Worm (Caenorhabditis elegans): ENCODE results near the gene nhr-223.
"Not testable (repeated sequence)": the region's sequence is repeated elsewhere in the genome, so short reads cannot be mapped to it uniquely, and the experiment has no call there.

nhr-223 gene

ce11 chrV:15810446-15810845 lies 14.3 kb downstream of the nhr-223 start, which contains the start of gene F54B8.1:
Gene F54B8.1 (plus strand): TSS chrV:15810746.
- TF ChIP-seq tbx-2 (tag; optimal IDR thresholded peaks at IDR 0.05) (no peak), rnt-1 (tag; optimal IDR thresholded peaks at IDR 0.05) (no peak), pha-2 (tag; optimal IDR thresholded peaks at IDR 0.05) (no peak), T23F11.4 (GFP tag; optimal IDR thresholded peaks at IDR 0.05) (no peak), ceh-24 (tag; optimal IDR thresholded peaks at IDR 0.05) (no peak), K09A11.1 (tag; optimal IDR thresholded peaks at IDR 0.05; ENCODE audit: insufficient read depth) (no peak), ama-1 (optimal IDR thresholded peaks at IDR 0.05) (no peak), npax-4 (tag; optimal IDR thresholded peaks at IDR 0.05) (no peak), ceh-18 (tag; optimal IDR thresholded peaks at IDR 0.05) (no peak), hlh-6 (tag; optimal IDR thresholded peaks at IDR 0.05) (no peak), hlh-15 (tag; optimal IDR thresholded peaks at IDR 0.05) (no peak), ref-2 (tag; optimal IDR thresholded peaks at IDR 0.05) (no peak)

DNA sequence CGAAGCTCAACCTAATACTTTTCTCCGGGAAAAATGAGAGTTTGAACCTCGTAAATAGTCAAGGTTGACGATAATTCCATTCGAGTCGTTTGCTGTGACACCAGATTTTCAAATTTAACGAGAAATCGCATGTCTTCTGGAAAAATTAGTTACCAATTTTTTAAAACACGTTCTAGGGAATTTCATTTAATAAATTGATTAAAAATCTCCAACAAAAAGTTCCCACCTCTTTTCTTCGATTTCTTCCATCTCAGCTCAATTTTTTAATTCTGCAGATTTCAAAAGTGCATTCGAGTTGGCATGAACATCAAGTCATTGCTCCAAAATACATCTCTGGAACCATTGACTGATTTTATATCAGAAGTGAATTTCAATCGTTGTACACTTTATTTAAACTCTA lies 15.8 kb downstream of the nhr-223 start, which contains the start of gene nhr-282:
Gene nhr-282 (plus strand): TSS at position 301 of the 400 bp plus-strand sequence.
- not testable (repeated sequence) for TF ChIP-seq ceh-19 (GFP tag; optimal IDR thresholded peaks at IDR 0.05); nhr-232 (tag; optimal IDR thresholded peaks at IDR 0.05); hlh-30 (tag; optimal IDR thresholded peaks at IDR 0.05; ENCODE audit: insufficient read depth)

DNA sequence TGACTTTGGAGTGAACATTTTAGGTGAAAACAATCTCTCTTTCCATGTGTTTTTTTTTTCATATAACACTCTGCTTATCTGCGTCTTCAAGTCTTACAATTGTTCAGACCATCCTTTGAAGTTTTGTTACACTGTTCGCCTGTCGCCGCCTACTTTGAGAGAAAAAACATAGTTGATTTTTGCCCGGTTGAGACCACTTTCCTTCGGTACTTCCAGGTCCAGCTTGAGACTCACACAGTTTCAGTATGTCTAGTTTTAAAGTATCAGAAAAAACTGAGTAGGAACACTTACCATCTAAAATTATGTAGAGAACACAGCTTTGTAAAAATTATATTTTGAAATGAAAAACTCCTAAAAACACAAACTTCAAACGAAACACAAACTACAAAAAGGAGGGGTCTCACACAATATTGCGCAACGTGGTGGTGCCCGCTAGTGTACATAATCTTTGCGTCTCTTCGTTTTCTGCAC lies 19.8 kb downstream of the nhr-223 start, which contains the start of the genes fbxa-69 and F54B8.4:
Gene fbxa-69 (minus strand): TSS at position 10 of the 471 bp plus-strand sequence.
Gene F54B8.4 (plus strand): TSS at position 421 of the 471 bp plus-strand sequence.
- TF ChIP-seq tbx-7 (tag; optimal IDR thresholded peaks at IDR 0.05) (no peak), ceh-2 (tag; optimal IDR thresholded peaks at IDR 0.05) (no peak), hlh-8 (tag; optimal IDR thresholded peaks at IDR 0.05) (no peak), ceh-18 (tag; optimal IDR thresholded peaks at IDR 0.05) (no peak), F13H6.1 (tag; optimal IDR thresholded peaks at IDR 0.05) (no peak), zip-5 (tag; optimal IDR thresholded peaks at IDR 0.05) (no peak)

ce11 chrV:15817746-15818145 lies 21.6 kb downstream of the nhr-223 start, which contains the start of gene abf-3:
Gene abf-3 (minus strand): TSS chrV:15817846.
- TF ChIP-seq mec-3 (tag; optimal IDR thresholded peaks at IDR 0.05; ENCODE audit: borderline replicate concordance) (no peak), fkh-10 (GFP tag; optimal IDR thresholded peaks at IDR 0.05) (no peak), ref-2 (tag; optimal IDR thresholded peaks at IDR 0.05) (no peak), lim-6 (tag; optimal IDR thresholded peaks at IDR 0.05) (no peak), hlh-8 (tag; optimal IDR thresholded peaks at IDR 0.05) (no peak), sox-4 (tag; optimal IDR thresholded peaks at IDR 0.05) (no peak), che-1 (tag; optimal IDR thresholded peaks at IDR 0.05) (no peak), ceh-19 (GFP tag; optimal IDR thresholded peaks at IDR 0.05) (no peak), ceh-45 (GFP tag; IDR thresholded peaks at IDR 0.05) (no peak), C38D4.7 (GFP tag; optimal IDR thresholded peaks at IDR 0.05) (no peak), hlh-6 (tag; optimal IDR thresholded peaks at IDR 0.05) (no peak), pax-1 (tag; optimal IDR thresholded peaks at IDR 0.05) (no peak)

DNA sequence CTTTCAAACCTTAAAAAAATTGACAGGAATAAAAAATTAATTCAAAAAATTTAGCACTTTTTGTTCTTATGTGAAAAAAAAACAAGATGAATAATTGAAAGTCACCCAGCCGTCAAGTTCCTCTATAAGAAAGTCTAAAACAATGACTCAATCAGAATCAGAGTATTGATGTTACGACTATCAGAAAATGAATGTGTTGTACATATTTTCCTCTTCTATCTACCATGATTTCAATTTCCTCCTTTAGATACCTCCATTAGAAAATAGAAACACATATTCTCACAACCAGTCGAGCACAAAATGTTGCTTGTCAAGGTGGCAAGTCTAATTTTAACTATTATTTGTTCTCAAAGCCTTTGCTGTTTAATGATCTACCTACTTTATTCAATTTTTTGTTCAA lies 23.8 kb downstream of the nhr-223 start, which contains the start of gene srbc-48:
Gene srbc-48 (plus strand): TSS at position 301 of the 400 bp plus-strand sequence.
- TF ChIP-seq pha-4 (tag; optimal IDR thresholded peaks at IDR 0.05) (no peak), hlh-13 (GFP tag; optimal IDR thresholded peaks at IDR 0.05) (no peak), fax-1 (tag; optimal IDR thresholded peaks at IDR 0.05) (no peak), unc-55 (GFP tag; optimal IDR thresholded peaks at IDR 0.05) (no peak), ceh-45 (GFP tag; IDR thresholded peaks at IDR 0.05) (no peak), elt-4 (tag; optimal IDR thresholded peaks at IDR 0.05) (no peak), hlh-15 (tag; optimal IDR thresholded peaks at IDR 0.05) (no peak), ceh-2 (tag; optimal IDR thresholded peaks at IDR 0.05) (no peak), gmeb-2 (tag; optimal IDR thresholded peaks at IDR 0.05) (no peak), ahr-1 (tag; optimal IDR thresholded peaks at IDR 0.05) (no peak), lim-6 (tag; optimal IDR thresholded peaks at IDR 0.05) (no peak)
